Worm (Caenorhabditis elegans): ENCODE data around the gene Y39G8C.2.
A peak's percentile ranks its signal among the peaks of the same experiment; 100 is the strongest.

Y39G8C.2 gene

ce11 chrII:14077823-14078222 is 19.6 kb downstream of the Y39G8C.2 start:
- no peak for TF ChIP-seq elt-2 (tag; optimal IDR thresholded peaks at IDR 0.05)
- TF ChIP-seq nhr-67 (tag; optimal IDR thresholded peaks at IDR 0.05), result no peak
- no peak for TF ChIP-seq nhr-77 (tag; optimal IDR thresholded peaks at IDR 0.05)
- TF ChIP-seq egl-5 (tag; optimal IDR thresholded peaks at IDR 0.05), result no peak
- TF ChIP-seq nhr-25 (tag; optimal IDR thresholded peaks at IDR 0.05), result no peak
- no peak for TF ChIP-seq eor-1 (tag; optimal IDR thresholded peaks at IDR 0.05)
- no peak for TF ChIP-seq sea-2 (GFP tag; optimal IDR thresholded peaks at IDR 0.05)
- TF ChIP-seq ZK546.5 (tag; optimal IDR thresholded peaks at IDR 0.05), result no peak
- no peak for TF ChIP-seq aly-2 (tag; optimal IDR thresholded peaks at IDR 0.05)
- TF ChIP-seq fkh-10 (GFP tag; optimal IDR thresholded peaks at IDR 0.05), result no peak
- no peak for TF ChIP-seq hmg-11 (tag; optimal IDR thresholded peaks at IDR 0.05)
- no peak for TF ChIP-seq egl-27 (tag; optimal IDR thresholded peaks at IDR 0.05)
- TF ChIP-seq nhr-23 (tag; optimal IDR thresholded peaks at IDR 0.05), result no peak
- TF ChIP-seq nhr-76 (tag; optimal IDR thresholded peaks at IDR 0.05), result no peak
- TF ChIP-seq ceh-9 (tag; optimal IDR thresholded peaks at IDR 0.05), result no peak
- TF ChIP-seq lin-15B (tag; optimal IDR thresholded peaks at IDR 0.05), result no peak
- TF ChIP-seq nhr-11 (tag; optimal IDR thresholded peaks at IDR 0.05), result no peak
- TF ChIP-seq ceh-16 (tag; optimal IDR thresholded peaks at IDR 0.05), result no peak

- TF ChIP-seq ama-1 (optimal IDR thresholded peaks at IDR 0.05), result no peak
- no peak for TF ChIP-seq ZK546.5 (tag; optimal IDR thresholded peaks at IDR 0.05)
- no peak for TF ChIP-seq ceh-28 (tag; optimal IDR thresholded peaks at IDR 0.05)
- TF ChIP-seq fkh-2 (tag; optimal IDR thresholded peaks at IDR 0.05), result no peak
- TF ChIP-seq aly-2 (tag; optimal IDR thresholded peaks at IDR 0.05), result no peak
- TF ChIP-seq pha-4 (tag; optimal IDR thresholded peaks at IDR 0.05), result no peak
- no peak for TF ChIP-seq snpc-4 (tag; optimal IDR thresholded peaks at IDR 0.05)
Observed at ce11 chrII:14074825-14075224, 22.6 kb downstream of the Y39G8C.2 start.

ce11 chrII:14068607-14069006 is 28.8 kb downstream of the Y39G8C.2 start, which contains the start of gene xrn-1:
Gene xrn-1, plus strand, starts transcription at chrII:14068907.
- TF ChIP-seq snpc-4 (tag; optimal IDR thresholded peaks at IDR 0.05), result no peak
- no peak for TF ChIP-seq hmg-11 (tag; optimal IDR thresholded peaks at IDR 0.05)
- no peak for TF ChIP-seq lin-39 (tag; optimal IDR thresholded peaks at IDR 0.05)
- no peak for TF ChIP-seq skn-1 (tag; optimal IDR thresholded peaks at IDR 0.05)
- TF ChIP-seq elt-2 (tag; optimal IDR thresholded peaks at IDR 0.05), result no peak

ce11 chrII:14065486-14065885 is 31.9 kb downstream of the Y39G8C.2 start:
- TF ChIP-seq nhr-67 (tag; optimal IDR thresholded peaks at IDR 0.05), result no peak
- TF ChIP-seq nhr-77 (tag; optimal IDR thresholded peaks at IDR 0.05), result no peak
- no peak for TF ChIP-seq sea-2 (GFP tag; optimal IDR thresholded peaks at IDR 0.05)
- TF ChIP-seq nhr-76 (tag; optimal IDR thresholded peaks at IDR 0.05), result no peak
- no peak for TF ChIP-seq ceh-9 (tag; optimal IDR thresholded peaks at IDR 0.05)
- no peak for TF ChIP-seq nhr-23 (tag; optimal IDR thresholded peaks at IDR 0.05)

ce11 chrII:14064051-14064450 is 33.4 kb downstream of the Y39G8C.2 start:
- TF ChIP-seq ama-1 (optimal IDR thresholded peaks at IDR 0.05), result no peak
- no peak for TF ChIP-seq nhr-237 (tag; optimal IDR thresholded peaks at IDR 0.05)
- no peak for TF ChIP-seq ZK546.5 (tag; optimal IDR thresholded peaks at IDR 0.05)
- TF ChIP-seq daf-12 (tag; optimal IDR thresholded peaks at IDR 0.05), result no peak
- TF ChIP-seq ceh-9 (tag; optimal IDR thresholded peaks at IDR 0.05), result no peak
- no peak for TF ChIP-seq pqm-1 (tag; optimal IDR thresholded peaks at IDR 0.05)
- TF ChIP-seq nhr-77 (tag; optimal IDR thresholded peaks at IDR 0.05), result no peak
- TF ChIP-seq elt-1 (tag; optimal IDR thresholded peaks at IDR 0.05), result no peak
- TF ChIP-seq unc-39 (tag; optimal IDR thresholded peaks at IDR 0.05), result no peak
- TF ChIP-seq snpc-4 (tag; optimal IDR thresholded peaks at IDR 0.05), result no peak
- no peak for TF ChIP-seq mml-1 (tag; optimal IDR thresholded peaks at IDR 0.05)
- no peak for TF ChIP-seq ztf-4 (tag; optimal IDR thresholded peaks at IDR 0.05)
- no peak for TF ChIP-seq fkh-2 (tag; optimal IDR thresholded peaks at IDR 0.05)
- TF ChIP-seq nhr-11 (tag; optimal IDR thresholded peaks at IDR 0.05), result no peak

ce11 chrII:14063044-14063500 is 34.3 kb downstream of the Y39G8C.2 start, which contains the start of gene lem-2:
Gene lem-2, plus strand, starts transcription at chrII:14063450.
- TF ChIP-seq ceh-16 (tag; optimal IDR thresholded peaks at IDR 0.05), result no peak
- no peak for TF ChIP-seq nhr-28 (tag; optimal IDR thresholded peaks at IDR 0.05)
- TF ChIP-seq tbx-2 (tag; optimal IDR thresholded peaks at IDR 0.05), result peak; percentile 2
- no peak for TF ChIP-seq nhr-67 (tag; optimal IDR thresholded peaks at IDR 0.05)
- peak; percentile 27 for TF ChIP-seq R02D3.7 (tag; optimal IDR thresholded peaks at IDR 0.05)
- TF ChIP-seq nhr-11 (tag; optimal IDR thresholded peaks at IDR 0.05), result peak; percentile 15
- TF ChIP-seq unc-62 (GFP tag; optimal IDR thresholded peaks at IDR 0.05), result no peak
- no peak for TF ChIP-seq nhr-237 (tag; optimal IDR thresholded peaks at IDR 0.05)
- no peak for TF ChIP-seq nhr-76 (tag; optimal IDR thresholded peaks at IDR 0.05)
- TF ChIP-seq sea-2 (GFP tag; optimal IDR thresholded peaks at IDR 0.05), result no peak
- TF ChIP-seq ceh-28 (tag; optimal IDR thresholded peaks at IDR 0.05), result peak; percentile 24
- peak; percentile 30 for TF ChIP-seq hmg-11 (tag; optimal IDR thresholded peaks at IDR 0.05)
- no peak for TF ChIP-seq ama-1 (optimal IDR thresholded peaks at IDR 0.05)
- TF ChIP-seq lin-39 (tag; optimal IDR thresholded peaks at IDR 0.05), result peak; percentile 41
- TF ChIP-seq nfya-1 (tag; optimal IDR thresholded peaks at IDR 0.05; ENCODE audit: insufficient read depth), result peak; percentile 63
- TF ChIP-seq egl-27 (tag; optimal IDR thresholded peaks at IDR 0.05), result no peak
- TF ChIP-seq jun-1 (tag; optimal IDR thresholded peaks at IDR 0.05), result peak; percentile 34
- TF ChIP-seq lsy-12 (tag; optimal IDR thresholded peaks at IDR 0.05), result peak; percentile 76
- TF ChIP-seq nhr-25 (tag; optimal IDR thresholded peaks at IDR 0.05), result peak; percentile 6
- peak; percentile 13 for TF ChIP-seq nhr-77 (tag; optimal IDR thresholded peaks at IDR 0.05)
- TF ChIP-seq eor-1 (tag; optimal IDR thresholded peaks at IDR 0.05), result no peak
- peak; percentile 47 for TF ChIP-seq elt-2 (tag; optimal IDR thresholded peaks at IDR 0.05)
- peak; percentile 54 for TF ChIP-seq nhr-23 (tag; optimal IDR thresholded peaks at IDR 0.05)
- TF ChIP-seq snpc-4 (tag; optimal IDR thresholded peaks at IDR 0.05), result peak; percentile 81
- peak; percentile 67 for TF ChIP-seq pha-4 (tag; optimal IDR thresholded peaks at IDR 0.05)
- no peak for TF ChIP-seq fos-1 (tag; optimal IDR thresholded peaks at IDR 0.05)
- peak; percentile 86 for TF ChIP-seq lin-15B (tag; optimal IDR thresholded peaks at IDR 0.05)
